Worm (Caenorhabditis elegans) whole organism, early embryonic: ENCODE results near the gene F12F6.1.
A peak's percentile ranks its signal among the peaks of the same experiment; 100 is the strongest.

Source experiments
- B0310.2 ChIP-seq: sonication (generic microtip); optimal IDR thresholded peaks from 2 replicates; lab custom pipeline; 2016; ENCODE audit warnings: mild to moderate bottlenecking, missing genetic modification characterization, missing compliant biosample characterization
- F13C5.2 ChIP-seq: sonication (generic microtip); optimal IDR thresholded peaks from 2 replicates; lab custom pipeline; 2017; ENCODE audit warnings: mild to moderate bottlenecking, missing genetic modification characterization, inconsistent platforms, missing compliant biosample characterization
- aly-1 ChIP-seq: sonication (generic microtip); optimal IDR thresholded peaks from 2 replicates; lab custom pipeline; 2016; ENCODE audit warnings: missing genetic modification characterization, missing compliant biosample characterization
- ama-1 ChIP-seq: fragments of 150-350 bp; optimal IDR thresholded peaks from 2 replicates; lab custom pipeline; 2014
- ceh-13 ChIP-seq: fragments of 200-800 bp; sonication (Bioruptor generic); optimal IDR thresholded peaks from 2 replicates; lab custom pipeline; 2018; ENCODE audit warnings: mild to moderate bottlenecking, missing genetic modification characterization, missing compliant biosample characterization
- ceh-36 ChIP-seq: sonication (generic microtip); optimal IDR thresholded peaks from 2 replicates; lab custom pipeline; 2016; ENCODE audit warnings: missing genetic modification characterization, inconsistent platforms, missing compliant biosample characterization
- ets-7 ChIP-seq: sonication (generic microtip); optimal IDR thresholded peaks from 2 replicates; lab custom pipeline; 2016; ENCODE audit warnings: missing genotype, missing genetic modification characterization, missing compliant biosample characterization
- flt-1 ChIP-seq: fragments of 200-800 bp; sonication (Bioruptor generic); IDR thresholded peaks from 2 replicates; pipeline ENCODE4 v1.3.6; 2022; ENCODE audit warnings: missing genetic modification characterization, missing compliant biosample characterization
- hmbx-1 ChIP-seq: sonication (generic microtip); optimal IDR thresholded peaks from 2 replicates; lab custom pipeline; 2016; ENCODE audit warnings: mild to moderate bottlenecking, missing genetic modification characterization, missing compliant biosample characterization
- hmg-4 ChIP-seq: fragments of 200-800 bp; sonication (Bioruptor generic); optimal IDR thresholded peaks from 2 replicates; lab custom pipeline; 2018; ENCODE audit warnings: mild to moderate bottlenecking, missing genetic modification characterization, missing compliant biosample characterization
- hnd-1 ChIP-seq: sonication (generic microtip); optimal IDR thresholded peaks from 2 replicates; lab custom pipeline; 2016; ENCODE audit warnings: missing genetic modification characterization, missing compliant biosample characterization
- pes-1 ChIP-seq: fragments of 200-800 bp; sonication (Bioruptor generic); IDR thresholded peaks from 2 replicates; pipeline ENCODE4 v1.3.6; 2022; ENCODE audit warnings: missing genetic modification reagents, missing genetic modification characterization, missing compliant biosample characterization
- scrt-1 ChIP-seq: fragments of 200-800 bp; sonication (Bioruptor generic); IDR thresholded peaks from 2 replicates; pipeline ENCODE4 v1.3.6; 2022; ENCODE audit warnings: missing genetic modification characterization, missing compliant biosample characterization
- sea-1 ChIP-seq: fragments of 200-800 bp; sonication (Bioruptor generic); conservative IDR thresholded peaks from 2 replicates; pipeline ENCODE4 v1.3.6; 2022; ENCODE audit warnings: missing genetic modification characterization, missing compliant biosample characterization
- tbx-11 ChIP-seq: fragments of 200-800 bp; sonication (Bioruptor generic); IDR thresholded peaks from 2 replicates; pipeline ENCODE4 v1.3.6; 2022; ENCODE audit warnings: missing genetic modification characterization, missing compliant biosample characterization
- tbx-37 ChIP-seq: fragments of 200-800 bp; sonication (Bioruptor generic); conservative IDR thresholded peaks from 2 replicates; pipeline ENCODE4 v1.3.6; 2022; ENCODE audit warnings: missing genetic modification reagents, missing genetic modification characterization, missing compliant biosample characterization
- tra-4 ChIP-seq: sonication (generic microtip); optimal IDR thresholded peaks from 2 replicates; lab custom pipeline; 2017; ENCODE audit warnings: missing genetic modification characterization, missing compliant biosample characterization

F12F6.1 gene

ce11 chrIV:11597079-11597478, 13.3 kb downstream of the F12F6.1 start:
- TF ChIP-seq aly-1 (tag; lab: Kevin White, UChicago): no peak
- no peak for TF ChIP-seq ceh-13 (GFP tag; lab: Kevin White, UChicago)
- no peak for TF ChIP-seq hnd-1 (tag; lab: Kevin White, UChicago)
- no peak for TF ChIP-seq hmg-4

ce11 chrIV:11599717-11600116, 16.0 kb downstream of the F12F6.1 start:
- TF ChIP-seq ets-7 (no peak), hnd-1 (tag; lab: Kevin White, UChicago) (no peak), pes-1 (GFP tag; lab: Robert Waterston, UW) (no peak), ceh-13 (GFP tag; lab: Kevin White, UChicago) (no peak), flt-1 (no peak), tbx-11 (no peak)

ce11 chrIV:11601721-11602405, 18.1 kb downstream of the F12F6.1 start:
- TF ChIP-seq tbx-37 (GFP tag; lab: Robert Waterston, UW) (peak; percentile 30), sea-1 (no peak), pes-1 (GFP tag; lab: Robert Waterston, UW) (peak; percentile 38; the same call in 1 of the 2 replicates), hmbx-1 (peak; percentile 14), scrt-1 (GFP tag; lab: Robert Waterston, UW) (no peak; the same call in 1 of the 2 replicates), ets-7 (no peak), hmg-4 (peak; percentile 23), ceh-36 (tag; lab: Kevin White, UChicago) (peak; percentile 11), flt-1 (0 out of 2 replicates have a peak, but pooled peaks have one; percentile 12), ceh-13 (GFP tag; lab: Kevin White, UChicago) (no peak), B0310.2 (tag; lab: Kevin White, UChicago) (peak; percentile 79), F13C5.2 (tag; lab: Kevin White, UChicago) (peak; percentile 72), hnd-1 (tag; lab: Kevin White, UChicago) (peak; percentile 13), tbx-11 (no peak), tra-4 (tag; lab: Kevin White, UChicago) (peak; percentile 41), aly-1 (tag; lab: Kevin White, UChicago) (no peak), ama-1 (peak; percentile 71)

ce11 chrIV:11602498-11603068, 18.8 kb downstream of the F12F6.1 start, which contains the start of gene rps-11:
Gene rps-11 (plus strand): TSS chrIV:11602641.
- TF ChIP-seq flt-1 (no peak), hnd-1 (tag; lab: Kevin White, UChicago) (no peak), B0310.2 (tag; lab: Kevin White, UChicago) (no peak), ets-7 (no peak)

ce11 chrIV:11603265-11603840, 19.6 kb downstream of the F12F6.1 start:
- no peak for TF ChIP-seq aly-1 (tag; lab: Kevin White, UChicago)
- no peak for TF ChIP-seq hmbx-1
- TF ChIP-seq hmg-4: no peak
- TF ChIP-seq ceh-36 (tag; lab: Kevin White, UChicago): no peak
- no peak for TF ChIP-seq ceh-13 (GFP tag; lab: Kevin White, UChicago)
- no peak for TF ChIP-seq F13C5.2 (tag; lab: Kevin White, UChicago)
- TF ChIP-seq tra-4 (tag; lab: Kevin White, UChicago): no peak
- TF ChIP-seq B0310.2 (tag; lab: Kevin White, UChicago): no peak
- no peak for TF ChIP-seq scrt-1 (GFP tag; lab: Robert Waterston, UW)
- no peak for TF ChIP-seq hnd-1 (tag; lab: Kevin White, UChicago)
- TF ChIP-seq ets-7: no peak
- TF ChIP-seq tbx-37 (GFP tag; lab: Robert Waterston, UW): no peak
- TF ChIP-seq tbx-11: no peak
- TF ChIP-seq ama-1: no peak
- no peak for TF ChIP-seq sea-1
- no peak for TF ChIP-seq flt-1
- no peak for TF ChIP-seq pes-1 (GFP tag; lab: Robert Waterston, UW)

ce11 chrIV:11604909-11605308, 21.2 kb downstream of the F12F6.1 start, which contains the start of the genes ragc-1 and Y24F12A.1:
Gene ragc-1 (minus strand): TSS chrIV:11604933.
Gene Y24F12A.1 (plus strand): TSS chrIV:11605254.
- TF ChIP-seq tbx-11: no peak
- peak; percentile 62 for TF ChIP-seq ceh-36 (tag; lab: Kevin White, UChicago)
- TF ChIP-seq ets-7: no peak
- TF ChIP-seq hmg-4: no peak
- no peak for TF ChIP-seq ceh-13 (GFP tag; lab: Kevin White, UChicago)
- 0 out of 2 replicates have a peak, but pooled peaks have one; percentile 29 for TF ChIP-seq tbx-37 (GFP tag; lab: Robert Waterston, UW)
- TF ChIP-seq pes-1 (GFP tag; lab: Robert Waterston, UW): peak; percentile 74
- 0 out of 2 replicates have a peak, but pooled peaks have one; percentile 37 for TF ChIP-seq scrt-1 (GFP tag; lab: Robert Waterston, UW)
- TF ChIP-seq F13C5.2 (tag; lab: Kevin White, UChicago): peak; percentile 16
- no peak for TF ChIP-seq hmbx-1
- TF ChIP-seq sea-1: 0 out of 2 replicates have a peak, but pooled peaks have one; percentile 57
- no peak for TF ChIP-seq ama-1
- no peak for TF ChIP-seq tra-4 (tag; lab: Kevin White, UChicago)
- no peak for TF ChIP-seq hnd-1 (tag; lab: Kevin White, UChicago)
- TF ChIP-seq B0310.2 (tag; lab: Kevin White, UChicago): no peak
- TF ChIP-seq flt-1: peak; percentile 33; the same call in 1 of the 2 replicates
- TF ChIP-seq aly-1 (tag; lab: Kevin White, UChicago): no peak

ce11 chrIV:11620909-11621308, 37.2 kb downstream of the F12F6.1 start, which contains the start of gene dsl-5:
Gene dsl-5 (minus strand): TSS chrIV:11621009.
- TF ChIP-seq scrt-1 (GFP tag; lab: Robert Waterston, UW) (no peak), F13C5.2 (tag; lab: Kevin White, UChicago) (no peak), sea-1 (no peak), hmbx-1 (no peak), ceh-13 (GFP tag; lab: Kevin White, UChicago) (no peak), B0310.2 (tag; lab: Kevin White, UChicago) (no peak), flt-1 (no peak), hnd-1 (tag; lab: Kevin White, UChicago) (no peak)
